Worm (Caenorhabditis elegans) whole organism, young adult: ENCODE measurements around the gene vps-37.
A peak's percentile ranks its signal among the peaks of the same experiment; 100 is the strongest.

Experiments
- C06A6.2 ChIP-seq: fragments of 200-800 bp; sonication (Bioruptor generic); conservative IDR thresholded peaks from 2 replicates; pipeline ENCODE4 v1.3.6; 2022; ENCODE audit warnings: missing genetic modification characterization, missing compliant biosample characterization
- F55B11.4 ChIP-seq: sonication (generic microtip); optimal IDR thresholded peaks from 2 replicates; lab custom pipeline; 2016; ENCODE audit warnings: missing compliant biosample characterization, missing genetic modification characterization, borderline replicate concordance; ENCODE audit not compliant: insufficient read depth
- F57A8.1 ChIP-seq: fragments of 200-800 bp; sonication (Bioruptor generic); optimal IDR thresholded peaks from 2 replicates; lab custom pipeline; 2018; ENCODE audit warnings: mild to moderate bottlenecking, missing genetic modification characterization, moderate library complexity, missing compliant biosample characterization
- Y56A3A.18 ChIP-seq: fragments of 200-800 bp; sonication (Bioruptor generic); IDR thresholded peaks from 2 replicates; pipeline ENCODE4 v1.3.6; 2022; ENCODE audit warnings: missing genetic modification reagents, missing genetic modification characterization, missing compliant biosample characterization
- Y79H2A.3 ChIP-seq: fragments of 200-800 bp; sonication (Bioruptor generic); conservative IDR thresholded peaks from 2 replicates; pipeline ENCODE4 v1.3.6; 2022; ENCODE audit warnings: missing genetic modification reagents, missing genetic modification characterization, missing compliant biosample characterization
- ama-1 ChIP-seq, 3 experiments: fragments of 150-350 bp in 1 of 3; sonication (generic microtip) in 2 of 3; optimal IDR thresholded peaks; 2 replicates each; lab custom pipeline; 2014 to 2018; ENCODE audit warnings: missing biosample characterization in 2 of 3, missing genetic modification characterization in 2 of 3, missing genetic modification reagents in 2 of 3
- attf-5 ChIP-seq: fragments of 200-800 bp; sonication (Bioruptor generic); optimal IDR thresholded peaks from 2 replicates; lab custom pipeline; 2018; ENCODE audit warnings: mild to moderate bottlenecking, missing genetic modification characterization, missing compliant biosample characterization
- bed-1 ChIP-seq: fragments of 200-800 bp; sonication (Bioruptor generic); IDR thresholded peaks from 2 replicates; pipeline ENCODE4 v1.3.6; 2022; ENCODE audit warnings: missing genetic modification reagents, missing genetic modification characterization, missing compliant biosample characterization
- ceh-58 ChIP-seq: fragments of 200-800 bp; sonication (Bioruptor generic); IDR thresholded peaks from 2 replicates; pipeline ENCODE4 v1.3.6; 2022; ENCODE audit warnings: missing genetic modification characterization, missing compliant biosample characterization
- dpff-1 ChIP-seq: sonication (generic microtip); optimal IDR thresholded peaks from 2 replicates; lab custom pipeline; 2017; ENCODE audit warnings: mild to moderate bottlenecking, missing genetic modification characterization, missing compliant biosample characterization
- egl-18 ChIP-seq: fragments of 200-800 bp; sonication (Bioruptor generic); IDR thresholded peaks from 2 replicates; pipeline ENCODE4 v1.3.6; 2022; ENCODE audit warnings: missing genetic modification reagents, missing genetic modification characterization, missing compliant biosample characterization
- ets-4 ChIP-seq: fragments of 200-800 bp; sonication (Bioruptor generic); optimal IDR thresholded peaks from 2 replicates; lab custom pipeline; 2018; ENCODE audit warnings: mild to moderate bottlenecking, missing genetic modification characterization, missing compliant biosample characterization
- fkh-3 ChIP-seq: sonication (generic microtip); optimal IDR thresholded peaks from 2 replicates; lab custom pipeline; 2016; ENCODE audit warnings: mild to moderate bottlenecking, missing genetic modification characterization, missing compliant biosample characterization
- hlh-12 ChIP-seq: sonication (generic microtip); optimal IDR thresholded peaks from 2 replicates; lab custom pipeline; 2016; ENCODE audit warnings: missing genetic modification characterization, missing compliant biosample characterization
- hlh-26 ChIP-seq: fragments of 200-800 bp; sonication (Bioruptor generic); conservative IDR thresholded peaks from 2 replicates; pipeline ENCODE4 v1.3.6; 2022; ENCODE audit warnings: missing genetic modification reagents, missing genetic modification characterization, missing compliant biosample characterization
- hsf-1 ChIP-seq: fragments of 200-800 bp; sonication (Bioruptor generic); IDR thresholded peaks from 2 replicates; pipeline ENCODE4 v1.3.6; 2022; ENCODE audit warnings: missing genetic modification reagents, missing genetic modification characterization, missing compliant biosample characterization
- let-607 ChIP-seq, 2 experiments: fragments of 200-800 bp in 1 of 2; sonication (Bioruptor generic) in 1 of 2; sonication (generic microtip) in 1 of 2; optimal IDR thresholded peaks; 2 replicates each; lab custom pipeline; 2016 to 2018; ENCODE audit warnings: mild to moderate bottlenecking in 2 of 2, missing compliant biosample characterization in 2 of 2, missing genetic modification characterization in 2 of 2, moderate library complexity in 2 of 2, missing genotype in 1 of 2
- lin-54 ChIP-seq: fragments of 200-800 bp; sonication (Bioruptor generic); optimal IDR thresholded peaks from 2 replicates; lab custom pipeline; 2018; ENCODE audit warnings: mild to moderate bottlenecking, missing genetic modification characterization, missing compliant biosample characterization
- madf-3 ChIP-seq: fragments of 200-800 bp; sonication (Bioruptor generic); IDR thresholded peaks from 2 replicates; pipeline ENCODE4 v1.3.6; 2022; ENCODE audit warnings: missing genetic modification reagents, missing genetic modification characterization, missing compliant biosample characterization
- mcd-1 ChIP-seq: fragments of 200-800 bp; sonication (Bioruptor generic); IDR thresholded peaks from 2 replicates; pipeline ENCODE4 v1.3.6; 2022; ENCODE audit warnings: missing genetic modification reagents, missing genetic modification characterization, missing compliant biosample characterization
- mes-4 ChIP-seq: sonication (generic microtip); optimal IDR thresholded peaks from 2 replicates; lab custom pipeline; 2016; ENCODE audit warnings: missing genotype, missing genetic modification characterization, missing compliant biosample characterization
- nfya-1 ChIP-seq: sonication (generic microtip); optimal IDR thresholded peaks from 2 replicates; lab custom pipeline; 2017; ENCODE audit warnings: antibody characterized with exemption, missing compliant biosample characterization, missing genetic modification characterization, borderline replicate concordance; ENCODE audit not compliant: insufficient read depth
- nfya-2 ChIP-seq: fragments of 200-800 bp; sonication (Bioruptor generic); IDR thresholded peaks from 2 replicates; pipeline ENCODE4 v1.3.6; 2022; ENCODE audit warnings: missing genetic modification reagents, missing genetic modification characterization, missing compliant biosample characterization
- nhr-120 ChIP-seq: fragments of 200-800 bp; sonication (Bioruptor generic); IDR thresholded peaks from 2 replicates; pipeline ENCODE4 v1.3.6; 2022; ENCODE audit warnings: missing genetic modification characterization, missing compliant biosample characterization
- nhr-80 ChIP-seq: sonication (generic microtip); optimal IDR thresholded peaks from 2 replicates; lab custom pipeline; 2016; ENCODE audit warnings: missing genetic modification characterization, missing compliant biosample characterization
- pha-4 ChIP-seq: fragments of 150-350 bp; sonication (generic microtip); optimal IDR thresholded peaks from 2 replicates; lab custom pipeline; 2014; ENCODE audit warnings: missing biosample characterization, missing genetic modification reagents, missing genetic modification characterization
- rec-8 ChIP-seq, 2 experiments: sonication (generic microtip); optimal IDR thresholded peaks; 2 replicates each; lab custom pipeline; 2016; ENCODE audit warnings: mild to moderate bottlenecking in 2 of 2, missing genetic modification characterization in 2 of 2, missing genetic modification reagents in 2 of 2, missing genotype in 2 of 2, missing biosample characterization in 1 of 2, missing compliant biosample characterization in 1 of 2, moderate library complexity in 1 of 2
- sea-2 ChIP-seq: fragments of 200-800 bp; sonication (Bioruptor generic); IDR thresholded peaks from 2 replicates; pipeline ENCODE4 v1.3.6; 2022; ENCODE audit warnings: missing genetic modification characterization, missing compliant biosample characterization
- snpc-1.1 ChIP-seq: sonication (generic microtip); optimal IDR thresholded peaks from 2 replicates; lab custom pipeline; 2017; ENCODE audit warnings: missing genetic modification characterization, mild to moderate bottlenecking, missing compliant biosample characterization, antibody characterized with exemption, moderate library complexity, missing genotype, missing genetic modification reagents; ENCODE audit not compliant: insufficient read depth
- snpc-1.3 ChIP-seq: sonication (generic microtip); optimal IDR thresholded peaks from 2 replicates; lab custom pipeline; 2017; ENCODE audit warnings: missing genetic modification characterization, mild to moderate bottlenecking, missing compliant biosample characterization, antibody characterized with exemption, moderate library complexity, missing genotype, missing genetic modification reagents; ENCODE audit not compliant: insufficient read depth
- snpc-3.4 ChIP-seq: sonication (generic microtip); optimal IDR thresholded peaks from 2 replicates; lab custom pipeline; 2017; ENCODE audit warnings: missing genetic modification characterization, mild to moderate bottlenecking, missing compliant biosample characterization, antibody characterized with exemption, moderate library complexity, missing genotype, missing genetic modification reagents
- somi-1 ChIP-seq: fragments of 200-800 bp; sonication (Bioruptor generic); optimal IDR thresholded peaks from 2 replicates; lab custom pipeline; 2018; ENCODE audit warnings: mild to moderate bottlenecking, missing genetic modification characterization, missing compliant biosample characterization
- sptf-2 ChIP-seq: fragments of 200-800 bp; sonication (Bioruptor generic); optimal IDR thresholded peaks from 2 replicates; lab custom pipeline; 2018; ENCODE audit warnings: mild to moderate bottlenecking, missing genetic modification characterization, missing compliant biosample characterization
- ztf-22 ChIP-seq: fragments of 200-800 bp; sonication (Bioruptor generic); optimal IDR thresholded peaks from 2 replicates; lab custom pipeline; 2018; ENCODE audit warnings: mild to moderate bottlenecking, missing genetic modification characterization, moderate library complexity, missing compliant biosample characterization
- ztf-25 ChIP-seq: fragments of 200-800 bp; sonication (Bioruptor generic); IDR thresholded peaks from 2 replicates; pipeline ENCODE4 v1.3.6; 2022; ENCODE audit warnings: missing genetic modification reagents, missing genetic modification characterization, missing compliant biosample characterization
- ztf-3 ChIP-seq: fragments of 200-800 bp; sonication (Bioruptor generic); optimal IDR thresholded peaks from 2 replicates; lab custom pipeline; 2018; ENCODE audit warnings: mild to moderate bottlenecking, missing genetic modification characterization, missing compliant biosample characterization

vps-37 gene

DNA sequence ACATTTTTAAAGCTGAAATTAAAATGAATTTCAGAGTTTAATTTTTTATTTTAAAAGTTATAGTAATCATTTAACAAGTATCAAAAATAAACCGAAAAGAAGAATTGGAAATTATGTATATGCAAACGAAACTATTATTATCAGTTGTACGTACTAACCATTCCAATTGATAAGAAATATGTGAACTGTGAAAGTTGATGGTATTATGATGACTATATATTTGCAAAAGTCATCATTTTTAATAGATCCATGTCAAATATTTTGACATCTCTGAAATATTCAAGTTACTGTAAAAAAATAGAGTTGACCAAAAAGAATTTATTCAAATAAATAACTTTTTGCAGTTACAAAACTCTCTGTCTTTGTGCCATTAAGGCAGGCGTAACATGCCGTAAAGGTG is 44.4 kb upstream of the vps-37 start, which contains the start of gene ugt-48:
Gene ugt-48, minus strand, starts transcription at position 12 of the 400 bp plus-strand sequence.
- no peak for TF ChIP-seq mcd-1 (GFP tag; lab: Robert Waterston, UW)
- no peak for TF ChIP-seq snpc-1.1 (tag; lab: Kevin White, UChicago)
- TF ChIP-seq somi-1 (GFP tag; lab: Kevin White, UChicago): no peak
- TF ChIP-seq hlh-26: no peak
- TF ChIP-seq nfya-2 (GFP tag; lab: Robert Waterston, UW): no peak
- no peak for TF ChIP-seq egl-18 (GFP tag; lab: Robert Waterston, UW)
- TF ChIP-seq Y79H2A.3 (GFP tag; lab: Robert Waterston, UW): no peak
- TF ChIP-seq ceh-58 (GFP tag; lab: Robert Waterston, UW): no peak
- TF ChIP-seq C06A6.2 (GFP tag; lab: Robert Waterston, UW): no peak
- no peak for TF ChIP-seq attf-5 (GFP tag; lab: Kevin White, UChicago)
- TF ChIP-seq hsf-1 (GFP tag; lab: Robert Waterston, UW): no peak

DNA sequence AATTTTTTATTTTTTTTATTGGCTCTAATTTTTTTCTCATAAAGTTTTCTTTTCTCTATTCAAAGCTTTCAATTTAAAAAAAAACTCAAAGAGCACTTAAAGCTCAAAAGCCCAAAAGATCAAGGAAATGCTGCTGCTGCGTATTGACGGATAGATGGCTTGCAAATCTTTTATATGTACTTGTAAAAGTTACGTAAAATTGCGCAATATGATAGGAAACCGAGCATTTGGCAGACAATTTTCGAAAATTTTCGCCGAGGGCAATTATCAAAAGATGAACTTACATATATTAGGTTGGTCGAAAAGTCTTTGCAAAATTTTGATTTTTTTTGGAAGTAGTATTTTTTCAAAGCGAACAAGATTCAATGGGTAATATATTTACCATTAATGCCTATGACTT is 44.0 kb upstream of the vps-37 start:
- TF ChIP-seq sptf-2 (GFP tag; lab: Kevin White, UChicago) (no peak), sea-2 (no peak), snpc-1.3 (tag; lab: Kevin White, UChicago) (no peak), mes-4 (tag; lab: Kevin White, UChicago) (no peak), F55B11.4 (tag; lab: Kevin White, UChicago) (no peak), nfya-1 (no peak), ztf-25 (GFP tag; lab: Robert Waterston, UW) (no peak), nhr-80 (tag; lab: Kevin White, UChicago) (no peak), dpff-1 (tag; lab: Kevin White, UChicago) (no peak), rec-8 (tag; optimal IDR thresholded peaks at IDR 0.05; lab: Kevin White, UChicago) (no peak), hlh-12 (no peak)
- TF ChIP-seq, all 124 proteins: peak for 0

DNA sequence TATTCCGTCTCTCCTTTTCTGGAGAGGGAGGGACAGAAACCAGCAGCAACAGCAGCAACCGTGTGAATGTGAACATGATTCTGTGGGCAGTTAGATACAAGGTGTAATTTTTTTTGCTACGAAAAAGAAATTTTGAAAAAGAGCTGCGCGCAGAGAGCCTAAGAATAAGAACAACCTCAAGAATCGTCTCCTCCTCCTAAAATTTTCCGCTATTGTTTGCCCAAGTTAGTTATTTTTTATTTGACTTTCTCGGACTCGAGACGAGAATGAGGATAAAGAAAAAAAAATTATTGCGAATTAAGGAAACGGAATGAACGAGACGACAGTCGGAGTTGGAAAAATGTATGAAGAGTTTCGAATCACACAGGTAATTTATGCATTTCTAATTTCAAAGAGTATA is 33.9 kb upstream of the vps-37 start, which contains the start of gene glb-5:
Gene glb-5, plus strand, starts transcription at position 301 of the 400 bp plus-strand sequence.
- TF ChIP-seq nhr-120 (GFP tag; lab: Robert Waterston, UW) (no peak), nfya-2 (GFP tag; lab: Robert Waterston, UW) (no peak), fkh-3 (tag; lab: Kevin White, UChicago) (no peak), madf-3 (no peak), ztf-3 (GFP tag; lab: Kevin White, UChicago) (no peak), snpc-3.4 (tag; lab: Kevin White, UChicago) (no peak), ama-1 (optimal IDR thresholded peaks at IDR 0.05; lab: Kevin White, UChicago) (no peak), ama-1 (GFP tag; optimal IDR thresholded peaks at IDR 0.05; lab: Kevin White, UChicago) (no peak)

DNA sequence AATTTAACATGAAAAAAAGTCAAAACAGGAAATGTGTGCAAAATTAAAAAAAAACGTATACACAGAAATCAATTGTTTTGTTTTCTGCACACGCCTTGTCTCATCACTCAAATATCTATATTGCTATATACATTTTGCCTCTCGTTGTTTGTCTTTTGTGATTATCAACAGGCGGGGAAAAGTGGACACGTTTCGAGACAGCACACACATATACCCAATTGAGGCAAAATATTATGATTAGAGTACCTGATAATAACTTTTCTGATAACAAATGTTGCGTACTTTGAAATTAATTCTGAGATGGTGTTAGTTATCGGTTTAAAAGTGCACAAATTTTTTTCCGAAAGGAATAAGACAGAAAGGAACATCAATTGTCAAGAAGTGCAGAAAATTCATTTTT is 32.6 kb upstream of the vps-37 start:
- TF ChIP-seq hlh-12: no peak
- TF ChIP-seq Y56A3A.18 (GFP tag; lab: Robert Waterston, UW): no peak
- TF ChIP-seq nhr-80 (tag; lab: Kevin White, UChicago): peak; percentile 95
- TF ChIP-seq bed-1 (GFP tag; lab: Robert Waterston, UW): no peak
- no peak for TF ChIP-seq ztf-25 (GFP tag; lab: Robert Waterston, UW)
- TF ChIP-seq pha-4 (tag; lab: Kevin White, UChicago): peak; percentile 14
- no peak for TF ChIP-seq lin-54
- TF ChIP-seq let-607 (tag; optimal IDR thresholded peaks at IDR 0.05; lab: Kevin White, UChicago): peak; percentile 27 to 44
- TF ChIP-seq ztf-22 (GFP tag; lab: Kevin White, UChicago): peak; percentile 2
- TF ChIP-seq F57A8.1 (GFP tag; lab: Kevin White, UChicago): no peak
- peak; percentile 80 for TF ChIP-seq ets-4 (GFP tag; lab: Kevin White, UChicago)
